Worm (Caenorhabditis elegans): ENCODE results near the gene F17C11.22.

F17C11.22 gene

DNA sequence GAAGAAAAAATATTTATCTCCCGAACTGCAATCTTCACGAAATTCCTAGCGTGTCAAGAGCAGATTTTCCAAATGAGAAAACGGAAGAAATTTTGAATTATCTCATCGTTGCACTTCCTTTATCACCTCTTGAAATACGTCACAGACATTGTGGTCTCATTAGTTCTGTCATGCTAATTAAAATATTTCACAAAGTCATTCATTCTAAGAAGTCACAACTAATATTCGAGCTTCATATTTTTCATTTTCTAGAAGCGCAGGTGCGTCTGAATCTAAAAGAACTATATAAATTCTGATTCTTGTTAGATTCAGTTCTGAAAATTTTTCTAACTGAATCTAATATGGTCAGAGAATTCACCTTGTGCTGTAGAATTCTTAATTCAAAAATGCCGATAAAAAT lies 22.8 kb downstream of the F17C11.22 start:
- TF ChIP-seq nhr-71 (tag; optimal IDR thresholded peaks at IDR 0.05), result peak; percentile 55
- TF ChIP-seq fkh-8 (tag; optimal IDR thresholded peaks at IDR 0.05), result peak; percentile 64
- peak; percentile 67 for TF ChIP-seq ceh-8 (GFP tag; optimal IDR thresholded peaks at IDR 0.05)
- TF ChIP-seq nhr-77 (tag; optimal IDR thresholded peaks at IDR 0.05), result no peak
- TF ChIP-seq aha-1 (tag; optimal IDR thresholded peaks at IDR 0.05), result no peak
- TF ChIP-seq hlh-4 (tag; optimal IDR thresholded peaks at IDR 0.05), result no peak
- peak; percentile 33 for TF ChIP-seq fkh-10 (GFP tag; optimal IDR thresholded peaks at IDR 0.05)
- TF ChIP-seq nhr-47 (tag; optimal IDR thresholded peaks at IDR 0.05), result peak; percentile 38
- no peak for TF ChIP-seq lin-39 (tag; optimal IDR thresholded peaks at IDR 0.05)
- no peak for TF ChIP-seq skn-1 (tag; optimal IDR thresholded peaks at IDR 0.05)
- no peak for TF ChIP-seq hpl-2 (GFP tag; optimal IDR thresholded peaks at IDR 0.05)

DNA sequence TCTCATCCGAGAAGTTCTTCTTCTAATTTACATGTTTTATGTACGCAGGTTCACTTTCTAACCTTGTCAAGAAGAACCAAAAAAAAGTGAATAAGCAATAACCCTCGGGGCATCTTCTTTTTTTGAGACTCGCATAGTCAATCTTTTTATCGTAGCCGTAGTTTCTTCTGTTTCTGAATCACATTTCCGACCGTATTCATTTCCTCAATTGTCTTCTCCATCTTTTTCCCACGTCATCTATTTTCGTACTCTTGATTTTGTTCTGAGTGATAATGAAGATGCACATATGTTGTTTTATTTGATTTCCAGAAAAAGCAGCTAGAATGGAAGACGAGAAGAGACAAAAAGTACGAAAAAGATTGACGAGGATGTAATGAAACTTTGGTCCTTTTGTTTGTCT lies 25.1 kb downstream of the F17C11.22 start:
- TF ChIP-seq lin-14 (GFP tag; optimal IDR thresholded peaks at IDR 0.05), result peak; percentile 57
- no peak for TF ChIP-seq aha-1 (tag; optimal IDR thresholded peaks at IDR 0.05)
- peak; percentile 5 for TF ChIP-seq ces-1 (GFP tag; optimal IDR thresholded peaks at IDR 0.05)
- no peak for TF ChIP-seq unc-30 (tag; optimal IDR thresholded peaks at IDR 0.05)
- peak in 1 of 2 experiments; percentile 24 for TF ChIP-seq lsy-2 (tag; optimal IDR thresholded peaks at IDR 0.05)
- TF ChIP-seq fkh-10 (GFP tag; optimal IDR thresholded peaks at IDR 0.05), result peak; percentile 82

DNA sequence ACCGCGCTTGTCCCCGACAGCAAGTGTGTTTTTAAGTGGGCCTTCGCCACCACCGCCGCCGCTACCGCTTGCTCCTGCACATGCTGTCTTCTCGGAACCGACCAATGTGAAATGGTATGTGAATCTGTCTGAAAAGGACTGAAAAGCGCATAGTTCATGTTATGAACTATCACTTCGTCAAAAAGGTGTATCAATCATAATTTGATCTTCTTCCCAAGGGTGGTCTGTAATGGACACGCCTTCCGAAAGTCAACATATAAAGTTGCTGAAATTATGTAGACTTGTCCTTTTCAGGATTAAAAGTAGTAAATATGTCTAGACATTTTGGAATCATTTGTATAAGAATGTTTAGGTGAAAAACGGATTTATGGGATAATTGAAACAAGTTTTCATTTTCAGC lies 27.8 kb downstream of the F17C11.22 start, which contains the start of gene zip-9:
TSS of gene zip-9 (plus strand) at position 301 of the 400 bp plus-strand sequence.
- no peak for TF ChIP-seq efl-1 (optimal IDR thresholded peaks at IDR 0.05)
- peak in 1 of 2 experiments; percentile 20 for TF ChIP-seq efl-1 (GFP tag; optimal IDR thresholded peaks at IDR 0.05 in 1 of 2)
- no peak for TF ChIP-seq nhr-76 (tag; optimal IDR thresholded peaks at IDR 0.05)

DNA sequence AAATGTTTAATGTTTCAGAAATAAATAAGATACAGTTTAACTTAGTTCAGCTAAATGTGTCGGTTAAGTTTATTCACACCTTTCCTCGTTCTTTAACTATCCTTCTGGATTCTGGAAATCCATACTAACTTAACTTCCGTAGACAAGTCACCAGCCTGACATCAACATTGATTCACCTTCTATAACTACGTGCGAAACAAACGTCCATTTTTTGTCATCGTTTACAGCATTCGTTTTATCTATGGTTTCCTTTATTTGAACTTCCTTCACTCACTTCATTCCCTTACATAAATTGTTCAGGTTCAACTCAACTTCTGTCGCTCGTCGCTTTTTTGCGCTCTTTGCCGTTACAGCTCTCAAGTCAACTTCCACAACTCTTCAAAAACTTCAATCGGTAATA lies 28.8 kb downstream of the F17C11.22 start, which contains the start of gene F17C11.26:
TSS of gene F17C11.26 (plus strand) at position 301 of the 400 bp plus-strand sequence.
- no peak for TF ChIP-seq unc-62 (GFP tag; optimal IDR thresholded peaks at IDR 0.05)

DNA sequence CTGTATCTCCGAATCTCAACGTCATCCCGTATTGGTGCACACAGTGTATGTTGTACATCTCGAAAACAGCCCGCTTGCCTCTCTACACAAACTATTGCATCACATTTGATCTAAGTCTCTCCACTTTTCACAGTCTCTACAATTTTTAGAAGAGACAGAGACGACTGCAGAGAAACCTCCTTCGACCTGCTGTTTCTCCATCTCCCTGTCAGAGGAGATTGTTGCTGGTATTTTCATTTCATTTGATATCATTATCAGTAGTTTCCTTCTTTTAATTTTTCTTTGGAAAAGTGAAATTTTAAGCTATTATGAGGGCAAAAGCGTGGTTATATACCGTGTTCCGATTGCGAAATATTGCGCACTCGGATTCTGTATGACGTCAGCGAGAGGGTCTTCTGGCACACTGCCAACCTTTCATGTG lies 29.4 kb downstream of the F17C11.22 start:
- TF ChIP-seq hpl-2 (GFP tag; optimal IDR thresholded peaks at IDR 0.05), result peak; percentile 64
- peak; percentile 66 for TF ChIP-seq skn-1 (tag; optimal IDR thresholded peaks at IDR 0.05)
- no peak for TF ChIP-seq sup-37 (GFP tag; optimal IDR thresholded peaks at IDR 0.05)
- TF ChIP-seq Y116A8C.19 (tag; optimal IDR thresholded peaks at IDR 0.05; ENCODE audit: borderline replicate concordance), result no peak
- TF ChIP-seq mep-1 (tag; optimal IDR thresholded peaks at IDR 0.05), result peak; percentile 79
- peak; percentile 14 for TF ChIP-seq ceh-90 (tag; optimal IDR thresholded peaks at IDR 0.05)
- no peak for TF ChIP-seq sox-4 (tag; optimal IDR thresholded peaks at IDR 0.05)
- TF ChIP-seq lin-35 (GFP tag; optimal IDR thresholded peaks at IDR 0.05), result peak; percentile 43 to 61
- peak; percentile 7 for TF ChIP-seq fkh-8 (tag; optimal IDR thresholded peaks at IDR 0.05)
- no peak for TF ChIP-seq C04F5.9 (tag; optimal IDR thresholded peaks at IDR 0.05)
- peak; percentile 62 for TF ChIP-seq C16A3.4 (tag; optimal IDR thresholded peaks at IDR 0.05)
- no peak for TF ChIP-seq ces-1 (GFP tag; optimal IDR thresholded peaks at IDR 0.05)
- no peak for TF ChIP-seq egl-13 (tag; optimal IDR thresholded peaks at IDR 0.05)
- peak in 3 of 6 experiments; percentile 19 to 83 (median 61) for TF ChIP-seq elt-3 (tag; optimal IDR thresholded peaks at IDR 0.05)
- peak; percentile 87 for TF ChIP-seq nhr-85 (tag)
- TF ChIP-seq ama-1 (optimal IDR thresholded peaks at IDR 0.05), result peak; percentile 23
- peak; percentile 16 for TF ChIP-seq ztf-4 (tag; optimal IDR thresholded peaks at IDR 0.05)
- TF ChIP-seq elt-2 (tag; optimal IDR thresholded peaks at IDR 0.05), result peak; percentile 95
- TF ChIP-seq unc-30 (tag; optimal IDR thresholded peaks at IDR 0.05), result no peak
- TF ChIP-seq snpc-4 (tag; optimal IDR thresholded peaks at IDR 0.05), result no peak
- no peak for TF ChIP-seq lir-3 (tag; optimal IDR thresholded peaks at IDR 0.05; ENCODE audit: poor library complexity)
- peak; percentile 62 for TF ChIP-seq fos-1 (tag; optimal IDR thresholded peaks at IDR 0.05)
- TF ChIP-seq zip-4 (GFP tag; optimal IDR thresholded peaks at IDR 0.05), result peak; percentile 71
- TF ChIP-seq efl-3 (GFP tag; optimal IDR thresholded peaks at IDR 0.05), result no peak
- TF ChIP-seq aly-2 (tag; optimal IDR thresholded peaks at IDR 0.05), result peak; percentile 6
- no peak for TF ChIP-seq ets-5 (GFP tag; IDR thresholded peaks at IDR 0.05)
- peak; percentile 53 to 70 for TF ChIP-seq lsy-2 (tag; optimal IDR thresholded peaks at IDR 0.05)
- no peak for TF ChIP-seq pax-3 (tag; optimal IDR thresholded peaks at IDR 0.05)
- no peak for TF ChIP-seq nhr-84 (tag; optimal IDR thresholded peaks at IDR 0.05)
- no peak for TF ChIP-seq mab-9 (GFP tag; IDR thresholded peaks at IDR 0.05)
- no peak for TF ChIP-seq ceh-8 (GFP tag; optimal IDR thresholded peaks at IDR 0.05)
- no peak for TF ChIP-seq tlp-1 (tag; optimal IDR thresholded peaks at IDR 0.05)
- TF ChIP-seq hlh-4 (tag; optimal IDR thresholded peaks at IDR 0.05), result no peak
- no peak for TF ChIP-seq C34B4.2 (tag; optimal IDR thresholded peaks at IDR 0.05)

Data from whole organism, L1 larva.